Worm (Caenorhabditis elegans): ENCODE measurements around the gene Y19D2B.2.

- no peak for TF ChIP-seq ama-1 (optimal IDR thresholded peaks at IDR 0.05)
- TF ChIP-seq fkh-10 (GFP tag; optimal IDR thresholded peaks at IDR 0.05): no peak
- TF ChIP-seq egl-13 (tag; optimal IDR thresholded peaks at IDR 0.05): no peak
- no peak for TF ChIP-seq lin-35 (GFP tag; optimal IDR thresholded peaks at IDR 0.05)
- TF ChIP-seq elt-2 (tag; optimal IDR thresholded peaks at IDR 0.05): no peak
- TF ChIP-seq zip-4 (GFP tag; optimal IDR thresholded peaks at IDR 0.05): no peak
- TF ChIP-seq sup-37 (GFP tag; optimal IDR thresholded peaks at IDR 0.05): no peak
- no peak for TF ChIP-seq tbx-2 (tag; optimal IDR thresholded peaks at IDR 0.05)
- TF ChIP-seq lin-14 (GFP tag; optimal IDR thresholded peaks at IDR 0.05): no peak
- no peak for TF ChIP-seq pax-3 (tag; optimal IDR thresholded peaks at IDR 0.05)
- no peak for TF ChIP-seq lin-13 (GFP tag; optimal IDR thresholded peaks at IDR 0.05)
- no peak for TF ChIP-seq ceh-82 (tag; optimal IDR thresholded peaks at IDR 0.05)
- no peak for TF ChIP-seq mdl-1 (tag; optimal IDR thresholded peaks at IDR 0.05)
Observed at ce11 chrII:10917174-10917573, 6.9 kb upstream of the Y19D2B.2 start, which contains the start of gene F44F4.10.
